Worm (Caenorhabditis elegans) whole organism, midembryonic: ENCODE data around the gene sqst-5.
"Not testable (repeated sequence)": the region's sequence is repeated elsewhere in the genome, so short reads cannot be mapped to it uniquely, and the experiment has no call there.

Source experiments
- T22C8.4 ChIP-seq: fragments of 200-800 bp; sonication (Bioruptor generic); IDR thresholded peaks from 2 replicates; pipeline ENCODE4 v1.3.6; 2022; ENCODE audit warnings: missing genetic modification characterization, missing compliant biosample characterization
- cog-1 ChIP-seq: sonication (generic microtip); optimal IDR thresholded peaks from 2 replicates; lab custom pipeline; 2016; ENCODE audit warnings: missing genetic modification characterization, missing compliant biosample characterization
- ref-1 ChIP-seq: fragments of 200-800 bp; sonication (Bioruptor generic); conservative IDR thresholded peaks from 2 replicates; pipeline ENCODE4 v1.3.6; 2022; ENCODE audit warnings: missing genetic modification reagents, missing genetic modification characterization, missing compliant biosample characterization
- tab-1 ChIP-seq: fragments of 200-800 bp; sonication (Bioruptor generic); IDR thresholded peaks from 2 replicates; pipeline ENCODE4 v1.3.6; 2022; ENCODE audit warnings: missing genetic modification characterization, missing compliant biosample characterization
- ztf-23 ChIP-seq: fragments of 200-800 bp; sonication (Bioruptor generic); IDR thresholded peaks from 2 replicates; pipeline ENCODE4 v1.3.6; 2022; ENCODE audit warnings: missing genetic modification reagents, missing genetic modification characterization, missing compliant biosample characterization

The sqst-5 gene

ce11 chrIII:98822-99221 is 48.6 kb downstream of the sqst-5 start, which contains the start of gene C29F9.9:
Gene C29F9.9, minus strand, starts transcription at chrIII:98922.
- TF ChIP-seq T22C8.4 (GFP tag; lab: Robert Waterston, UW); cog-1 (tag; lab: Kevin White, UChicago); ztf-23 (GFP tag; lab: Robert Waterston, UW): not testable (repeated sequence)

ce11 chrIII:97018-97417 is 50.4 kb downstream of the sqst-5 start, which contains the start of gene C29F9.8:
Gene C29F9.8, minus strand, starts transcription at chrIII:97118.
- not testable (repeated sequence) for TF ChIP-seq T22C8.4 (GFP tag; lab: Robert Waterston, UW); ref-1; tab-1 (GFP tag; lab: Robert Waterston, UW)
